Worm (Caenorhabditis elegans): ENCODE results near the gene Y37E11AM.2.

Gene Y37E11AM.2

ce11 chrIV:3740830-3741477 is 15.7 kb upstream of the Y37E11AM.2 start, which contains the start of gene nape-1 (continued):
- TF ChIP-seq lin-26 (GFP tag; IDR thresholded peaks at IDR 0.05) = 0 out of 2 replicates have a peak, but pooled peaks have one; percentile 22
- no peak for TF ChIP-seq bed-1 (GFP tag; IDR thresholded peaks at IDR 0.05)
- TF ChIP-seq mcd-1 (GFP tag; IDR thresholded peaks at IDR 0.05) = peak; percentile 58
- TF ChIP-seq chd-7 (tag; optimal IDR thresholded peaks at IDR 0.05) = no peak
- TF ChIP-seq dox-1 (GFP tag; IDR thresholded peaks at IDR 0.05) = peak; percentile 32; the same call in 1 of the 2 replicates

ce11 chrIV:3738655-3739403 is 13.6 kb upstream of the Y37E11AM.2 start, which contains the start of gene nape-2:
TSS of gene nape-2 (minus strand) at chrIV:3738925.
- TF ChIP-seq T26A5.8 (tag; optimal IDR thresholded peaks at IDR 0.05) = no peak
- no peak for TF ChIP-seq ets-4 (GFP tag; optimal IDR thresholded peaks at IDR 0.05)
- no peak for TF ChIP-seq Y53F4B.3 (GFP tag; IDR thresholded peaks at IDR 0.05)
- no peak for TF ChIP-seq F49E8.2 (tag; optimal IDR thresholded peaks at IDR 0.05; ENCODE audit: insufficient read depth)
- TF ChIP-seq bed-1 (GFP tag; IDR thresholded peaks at IDR 0.05) = no peak
- no peak for TF ChIP-seq F39B2.1 (GFP tag; IDR thresholded peaks at IDR 0.05)
- TF ChIP-seq bed-2 (GFP tag; IDR thresholded peaks at IDR 0.05) = no peak
- TF ChIP-seq tlf-1 (GFP tag; optimal IDR thresholded peaks at IDR 0.05) = no peak
- peak; percentile 93 for TF ChIP-seq hmg-1.2 (GFP tag; IDR thresholded peaks at IDR 0.05)
- no peak for TF ChIP-seq chd-7 (tag; optimal IDR thresholded peaks at IDR 0.05)
- no peak for TF ChIP-seq cebp-1 (GFP tag; IDR thresholded peaks at IDR 0.05)
- peak; percentile 19 for TF ChIP-seq cebp-1 (tag; optimal IDR thresholded peaks at IDR 0.05)
- TF ChIP-seq nhr-80 (tag; optimal IDR thresholded peaks at IDR 0.05) = peak; percentile 44
- TF ChIP-seq rpc-1 (optimal IDR thresholded peaks at IDR 0.05) = no peak
- TF ChIP-seq rpc-1 (tag; optimal IDR thresholded peaks at IDR 0.05) = no peak
- TF ChIP-seq mel-28 (tag; optimal IDR thresholded peaks at IDR 0.05; ENCODE audit: borderline replicate concordance) = no peak
- peak; percentile 51 for TF ChIP-seq attf-5 (GFP tag; optimal IDR thresholded peaks at IDR 0.05)
- no peak for TF ChIP-seq atf-7 (tag; optimal IDR thresholded peaks at IDR 0.05)
- no peak for TF ChIP-seq hsf-1 (GFP tag; IDR thresholded peaks at IDR 0.05)
- TF ChIP-seq mcd-1 (GFP tag; IDR thresholded peaks at IDR 0.05) = peak; percentile 52
- TF ChIP-seq ccch-3 (GFP tag; optimal IDR thresholded peaks at IDR 0.05) = no peak
- TF ChIP-seq ztf-28 (GFP tag; IDR thresholded peaks at IDR 0.05) = no peak

DNA sequence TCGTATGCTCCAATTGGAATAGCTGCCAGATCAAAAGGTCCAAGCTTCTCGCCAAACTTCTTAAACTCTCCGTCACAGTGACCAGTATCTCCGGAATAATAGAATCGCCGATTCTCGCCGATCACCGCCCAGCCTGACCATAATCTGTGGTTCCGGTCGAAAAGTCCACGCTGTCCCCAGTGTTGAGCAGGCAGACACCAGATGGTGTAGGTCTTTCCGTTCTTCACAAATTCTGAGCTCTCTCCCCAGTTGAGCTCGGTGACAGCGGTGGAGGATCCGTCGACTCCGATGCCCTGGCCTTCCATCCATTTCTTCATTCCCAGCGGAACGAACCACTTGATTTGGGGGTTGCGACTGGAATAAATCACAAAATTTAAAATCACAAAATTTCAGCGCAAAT is 11.0 kb upstream of the Y37E11AM.2 start:
- TF ChIP-seq ama-1 (optimal IDR thresholded peaks at IDR 0.05) (no peak), ama-1 (GFP tag; optimal IDR thresholded peaks at IDR 0.05) (no peak), chd-7 (tag; optimal IDR thresholded peaks at IDR 0.05) (no peak), madf-3 (GFP tag; IDR thresholded peaks at IDR 0.05) (0 out of 2 replicates have a peak, but pooled peaks have one; percentile 17), zfh-2 (GFP tag; conservative IDR thresholded peaks at IDR 0.05) (peak; percentile 60; the same call in 1 of the 2 replicates), hrde-1 (tag; optimal IDR thresholded peaks at IDR 0.05; ENCODE audit: borderline replicate concordance) (no peak), F10E7.11 (tag; optimal IDR thresholded peaks at IDR 0.05) (no peak)

- TF ChIP-seq B0336.3 (GFP tag; IDR thresholded peaks at IDR 0.05) (no peak), let-526 (GFP tag; IDR thresholded peaks at IDR 0.05) (no peak), mxl-1 (tag; optimal IDR thresholded peaks at IDR 0.05) (no peak), egl-18 (GFP tag; IDR thresholded peaks at IDR 0.05) (no peak), nhr-90 (tag; optimal IDR thresholded peaks at IDR 0.05) (no peak), hmg-1.2 (GFP tag; IDR thresholded peaks at IDR 0.05) (no peak)
These were observed 8.0 kb upstream of the Y37E11AM.2 start for ce11 chrIV:3733287-3733686.

All from whole organism, young adult.